Worm (Caenorhabditis elegans) whole organism, L4 larva: ENCODE measurements around the gene C25F9.8.

Experiments
- F26F4.8 ChIP-seq: fragments of 200-800 bp; sonication (Bioruptor generic); conservative IDR thresholded peaks from 2 replicates; pipeline ENCODE4 v1.3.6; 2022; ENCODE audit warnings: missing genetic modification characterization, missing compliant biosample characterization
- F37D6.2 ChIP-seq: sonication (generic microtip); optimal IDR thresholded peaks from 2 replicates; lab custom pipeline; 2016; ENCODE audit warnings: mild to moderate bottlenecking, missing genetic modification characterization, missing compliant biosample characterization
- F44E2.7 ChIP-seq: fragments of 200-800 bp; sonication (Bioruptor generic); IDR thresholded peaks from 2 replicates; pipeline ENCODE4 v2.1.2; 2022; ENCODE audit warnings: missing genetic modification characterization, missing compliant biosample characterization
- F49E8.2 ChIP-seq: sonication (generic microtip); optimal IDR thresholded peaks from 2 replicates; lab custom pipeline; 2016; ENCODE audit warnings: missing compliant biosample characterization, mild to moderate bottlenecking, missing genetic modification characterization, borderline replicate concordance
- R02D3.7 ChIP-seq: fragments of 150-350 bp; sonication (generic microtip); optimal IDR thresholded peaks from 3 replicates; lab custom pipeline; 2014; ENCODE audit warnings: missing biosample characterization, missing genetic modification characterization
- T20F7.1 ChIP-seq: fragments of 200-800 bp; sonication (Bioruptor generic); optimal IDR thresholded peaks from 2 replicates; lab custom pipeline; 2018; ENCODE audit warnings: mild to moderate bottlenecking, missing genetic modification characterization, missing compliant biosample characterization
- Y5F2A.4 ChIP-seq: fragments of 200-800 bp; sonication (Bioruptor generic); optimal IDR thresholded peaks from 2 replicates; lab custom pipeline; 2018; ENCODE audit warnings: mild to moderate bottlenecking, missing genetic modification characterization, missing compliant biosample characterization
- ZK337.2 ChIP-seq: fragments of 200-800 bp; sonication (Bioruptor generic); IDR thresholded peaks from 2 replicates; pipeline ENCODE4 v1.3.6; 2022; ENCODE audit warnings: missing genetic modification reagents, missing genetic modification characterization, missing compliant biosample characterization
- ZK546.5 ChIP-seq, 2 experiments: sonication (generic microtip); optimal IDR thresholded peaks; 2 replicates each; lab custom pipeline; 2017; ENCODE audit warnings: missing biosample characterization in 2 of 2, missing genetic modification characterization in 2 of 2
- ceh-28 ChIP-seq: fragments of 150-350 bp; optimal IDR thresholded peaks from 2 replicates; lab custom pipeline; 2014; ENCODE audit warnings: missing biosample characterization, missing genetic modification reagents, missing genetic modification characterization
- ceh-44 ChIP-seq: fragments of 200-800 bp; sonication (Bioruptor generic); IDR thresholded peaks from 2 replicates; pipeline ENCODE4 v1.3.6; 2022; ENCODE audit warnings: missing genetic modification reagents, missing genetic modification characterization, missing compliant biosample characterization
- cey-2 ChIP-seq: sonication (generic microtip); optimal IDR thresholded peaks from 3 replicates; lab custom pipeline; 2017; ENCODE audit warnings: missing genetic modification characterization, mild to moderate bottlenecking, missing compliant biosample characterization, antibody characterized with exemption, borderline replicate concordance; ENCODE audit not compliant: insufficient read depth
- daf-16 ChIP-seq, 3 experiments: sonication (generic microtip); optimal IDR thresholded peaks; 2 replicates each; lab custom pipeline; 2016 to 2017; ENCODE audit warnings: missing genetic modification characterization in 3 of 3, missing genetic modification reagents in 3 of 3, mild to moderate bottlenecking in 2 of 3, missing compliant biosample characterization in 2 of 3, missing biosample characterization in 1 of 3, moderate library complexity in 1 of 3
- dmd-6 ChIP-seq: fragments of 200-800 bp; sonication (Bioruptor generic); IDR thresholded peaks from 2 replicates; pipeline ENCODE4 v1.3.6; 2022; ENCODE audit warnings: missing genetic modification reagents, missing genetic modification characterization, missing compliant biosample characterization
- gei-8 ChIP-seq: fragments of 200-800 bp; sonication (Bioruptor generic); optimal IDR thresholded peaks from 2 replicates; lab custom pipeline; 2018; ENCODE audit warnings: mild to moderate bottlenecking, missing genetic modification characterization, missing compliant biosample characterization
- hif-1 ChIP-seq, 2 experiments: sonication (generic microtip); optimal IDR thresholded peaks; 2 replicates each; lab custom pipeline; 2016 to 2017; ENCODE audit warnings: missing compliant biosample characterization in 2 of 2, missing genetic modification characterization in 2 of 2, missing genetic modification reagents in 2 of 2, missing genotype in 2 of 2, mild to moderate bottlenecking in 1 of 2
- hlh-11 ChIP-seq: fragments of 200-800 bp; sonication (Bioruptor generic); optimal IDR thresholded peaks from 2 replicates; lab custom pipeline; 2018; ENCODE audit warnings: mild to moderate bottlenecking, missing genetic modification characterization, missing compliant biosample characterization
- hlh-30 ChIP-seq: sonication (generic microtip); optimal IDR thresholded peaks from 2 replicates; lab custom pipeline; 2017; ENCODE audit warnings: antibody characterized with exemption, mild to moderate bottlenecking, missing genetic modification characterization, missing compliant biosample characterization; ENCODE audit not compliant: insufficient read depth
- lim-7 ChIP-seq: fragments of 200-800 bp; sonication (Bioruptor generic); IDR thresholded peaks from 2 replicates; pipeline ENCODE4 v1.3.6; 2022; ENCODE audit warnings: missing genetic modification characterization, missing compliant biosample characterization
- lin-1 ChIP-seq: fragments of 200-800 bp; sonication (Bioruptor generic); IDR thresholded peaks from 2 replicates; pipeline ENCODE4 v1.3.6; 2022; ENCODE audit warnings: missing genetic modification reagents, missing genetic modification characterization, missing compliant biosample characterization
- lin-13 ChIP-seq: fragments of 150-350 bp; optimal IDR thresholded peaks from 2 replicates; lab custom pipeline; 2014; ENCODE audit warnings: missing biosample characterization, missing genetic modification reagents, missing genetic modification characterization
- lin-39 ChIP-seq: fragments of 150-350 bp; optimal IDR thresholded peaks from 2 replicates; lab custom pipeline; 2014; ENCODE audit warnings: missing biosample characterization, missing genetic modification reagents, missing genetic modification characterization
- madf-5 ChIP-seq, 2 experiments: fragments of 200-800 bp; sonication (Bioruptor generic); IDR thresholded peaks; 2 replicates each; pipeline ENCODE4 v1.3.6; 2022; ENCODE audit warnings: missing compliant biosample characterization in 2 of 2, missing genetic modification characterization in 2 of 2
- mxl-3 ChIP-seq: fragments of 200-800 bp; sonication (Bioruptor generic); optimal IDR thresholded peaks from 2 replicates; lab custom pipeline; 2018; ENCODE audit warnings: mild to moderate bottlenecking, missing genetic modification characterization, missing compliant biosample characterization
- nhr-102 ChIP-seq: sonication (generic microtip); optimal IDR thresholded peaks from 2 replicates; lab custom pipeline; 2016; ENCODE audit warnings: mild to moderate bottlenecking, missing genetic modification characterization, moderate library complexity, missing compliant biosample characterization
- nhr-28 ChIP-seq: fragments of 150-350 bp; optimal IDR thresholded peaks from 2 replicates; lab custom pipeline; 2014; ENCODE audit warnings: missing biosample characterization, missing genetic modification characterization
- nhr-6 ChIP-seq: fragments of 150-350 bp; optimal IDR thresholded peaks from 2 replicates; lab custom pipeline; 2014; ENCODE audit warnings: missing biosample characterization, missing genetic modification characterization
- pha-4 ChIP-seq, 2 experiments: fragments of 150-350 bp in 1 of 2; fragments of 200-800 bp in 1 of 2; sonication (Bioruptor generic) in 1 of 2; IDR thresholded peaks in 1 of 2; optimal IDR thresholded peaks in 1 of 2; 2 replicates each; pipeline versions ENCODE4 v1.3.6 to Lab custom; 2014 to 2022; ENCODE audit warnings: missing genetic modification characterization in 2 of 2, missing genetic modification reagents in 2 of 2, missing biosample characterization in 1 of 2, missing compliant biosample characterization in 1 of 2
- php-3 ChIP-seq: fragments of 200-800 bp; sonication (Bioruptor generic); IDR thresholded peaks from 2 replicates; pipeline ENCODE4 v1.3.6; 2022; ENCODE audit warnings: missing genetic modification reagents, missing genetic modification characterization, missing compliant biosample characterization
- pqm-1 ChIP-seq: sonication (generic microtip); optimal IDR thresholded peaks from 2 replicates; lab custom pipeline; 2017; ENCODE audit warnings: missing biosample characterization, missing genetic modification characterization
- sdz-12 ChIP-seq: fragments of 200-800 bp; sonication (Bioruptor generic); optimal IDR thresholded peaks from 2 replicates; lab custom pipeline; 2018; ENCODE audit warnings: mild to moderate bottlenecking, missing genetic modification characterization, missing compliant biosample characterization
- snpc-1.2 ChIP-seq: fragments of 200-800 bp; sonication (Bioruptor generic); IDR thresholded peaks from 2 replicates; pipeline ENCODE4 v1.3.6; 2022; ENCODE audit warnings: missing genetic modification reagents, missing genetic modification characterization, missing compliant biosample characterization
- snpc-4 ChIP-seq: fragments of 150-350 bp; optimal IDR thresholded peaks from 2 replicates; lab custom pipeline; 2014; ENCODE audit warnings: missing biosample characterization, missing genetic modification characterization
- spr-1 ChIP-seq: sonication (generic microtip); optimal IDR thresholded peaks from 2 replicates; lab custom pipeline; 2016; ENCODE audit warnings: mild to moderate bottlenecking, missing genetic modification characterization, missing compliant biosample characterization
- spr-3 ChIP-seq: fragments of 200-800 bp; sonication (Bioruptor generic); optimal IDR thresholded peaks from 2 replicates; lab custom pipeline; 2018; ENCODE audit warnings: mild to moderate bottlenecking, missing genetic modification characterization, missing compliant biosample characterization
- tra-1 ChIP-seq: fragments of 200-800 bp; sonication (Bioruptor generic); IDR thresholded peaks from 2 replicates; pipeline ENCODE4 v1.3.6; 2022; ENCODE audit warnings: missing genetic modification reagents, missing genetic modification characterization, missing compliant biosample characterization
- unc-130 ChIP-seq: sonication (generic microtip); optimal IDR thresholded peaks from 2 replicates; lab custom pipeline; 2016; ENCODE audit warnings: missing genetic modification reagents, missing genetic modification characterization, missing compliant biosample characterization
- unc-62 ChIP-seq, 3 experiments: fragments of 150-350 bp in 1 of 3; sonication (generic microtip); optimal IDR thresholded peaks in 2 of 3; peaks in 1 of 3; 1 replicate in 1 of 3; 2 replicates in 2 of 3; lab custom pipeline; 2014 to 2017; ENCODE audit warnings: missing biosample characterization in 3 of 3, missing genetic modification characterization in 3 of 3, missing genetic modification reagents in 3 of 3, missing genotype in 1 of 3
- vab-7 ChIP-seq: fragments of 200-800 bp; sonication (Bioruptor generic); IDR thresholded peaks from 2 replicates; pipeline ENCODE4 v1.3.6; 2022; ENCODE audit warnings: missing genetic modification reagents, missing genetic modification characterization, missing compliant biosample characterization
- zag-1 ChIP-seq: fragments of 150-350 bp; optimal IDR thresholded peaks from 2 replicates; lab custom pipeline; 2014; ENCODE audit warnings: missing biosample characterization, missing genetic modification characterization
- zip-2 ChIP-seq: fragments of 150-350 bp; optimal IDR thresholded peaks from 2 replicates; lab custom pipeline; 2014; ENCODE audit warnings: missing biosample characterization, missing genetic modification characterization
- ztf-11 ChIP-seq: fragments of 150-350 bp; optimal IDR thresholded peaks from 2 replicates; lab custom pipeline; 2014; ENCODE audit warnings: missing biosample characterization, missing genetic modification characterization

Gene C25F9.8

ce11 chrV:19433806-19434437 is 39.1 kb downstream of the C25F9.8 start, which contains the start of gene C25F9.16 (continued):
- TF ChIP-seq lin-13 (GFP tag; lab: Kevin White, UChicago) (no peak), F37D6.2 (tag; lab: Kevin White, UChicago) (no peak), ceh-28 (tag; lab: Kevin White, UChicago) (no peak), php-3 (GFP tag; lab: Robert Waterston, UW) (peak; percentile 90), lim-7 (no peak), F49E8.2 (tag; lab: Kevin White, UChicago) (no peak), ZK337.2 (no peak), pqm-1 (tag; lab: Kevin White, UChicago) (peak; percentile 42), pha-4 (GFP tag; IDR thresholded peaks at IDR 0.05; lab: Robert Waterston, UW) (no peak), pha-4 (tag; optimal IDR thresholded peaks at IDR 0.05; lab: Kevin White, UChicago) (no peak), unc-62 (GFP tag; optimal IDR thresholded peaks at IDR 0.05 in 1 of 2; lab: Kevin White, UChicago) (no peak), unc-62 (tag; optimal IDR thresholded peaks at IDR 0.05; lab: Kevin White, UChicago) (no peak), snpc-4 (tag; lab: Kevin White, UChicago) (no peak), zag-1 (tag; lab: Kevin White, UChicago) (no peak), nhr-6 (tag; lab: Kevin White, UChicago) (no peak)

DNA sequence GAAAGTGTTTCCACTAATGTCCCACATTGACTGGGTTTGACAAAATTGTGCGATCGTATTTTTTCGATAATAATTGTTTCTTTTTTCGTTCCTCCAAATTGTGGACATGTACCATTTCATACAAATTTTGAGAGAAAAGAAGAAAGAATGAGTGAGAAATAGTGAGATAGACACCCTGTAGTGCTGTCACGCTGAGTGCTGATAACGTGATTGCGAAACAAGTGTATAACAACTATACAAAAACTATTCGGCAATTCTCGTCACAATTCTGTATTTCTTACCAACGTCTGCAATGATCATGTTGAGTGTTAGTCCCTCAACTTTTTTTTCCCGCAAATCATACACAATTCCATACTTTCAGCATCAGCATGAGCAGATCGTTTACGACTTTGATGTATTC is 41.5 kb downstream of the C25F9.8 start, which contains the start of gene C25F9.14:
Gene C25F9.14, plus strand, starts transcription at position 178 of the 400 bp plus-strand sequence.
- no peak for TF ChIP-seq unc-130
- no peak for TF ChIP-seq cey-2 (tag; lab: Kevin White, UChicago)
- TF ChIP-seq nhr-102 (tag; lab: Kevin White, UChicago) = no peak
- TF ChIP-seq dmd-6 (GFP tag; lab: Robert Waterston, UW) = 0 out of 2 replicates have a peak, but pooled peaks have one; percentile 17
- TF ChIP-seq pha-4 (GFP tag; IDR thresholded peaks at IDR 0.05; lab: Robert Waterston, UW) = no peak
- TF ChIP-seq pha-4 (tag; optimal IDR thresholded peaks at IDR 0.05; lab: Kevin White, UChicago) = no peak
- no peak for TF ChIP-seq tra-1 (GFP tag; lab: Robert Waterston, UW)
- TF ChIP-seq F44E2.7 (GFP tag; lab: Robert Waterston, UW) = no peak
- no peak for TF ChIP-seq sdz-12
- TF ChIP-seq daf-16 (GFP tag; optimal IDR thresholded peaks at IDR 0.05; lab: Kevin White, UChicago) = no peak
- peak; percentile 17 for TF ChIP-seq daf-16 (tag; optimal IDR thresholded peaks at IDR 0.05; lab: Kevin White, UChicago)
- peak; percentile 59 for TF ChIP-seq nhr-28 (tag; lab: Kevin White, UChicago)
- peak; percentile 20 for TF ChIP-seq hlh-30 (tag; lab: Kevin White, UChicago)
- no peak for TF ChIP-seq ceh-28 (tag; lab: Kevin White, UChicago)
- TF ChIP-seq Y5F2A.4 = no peak
- no peak for TF ChIP-seq lin-1
- no peak for TF ChIP-seq ztf-11
- no peak for TF ChIP-seq lin-39
- peak; percentile 19 for TF ChIP-seq mxl-3
- no peak for TF ChIP-seq gei-8 (GFP tag; lab: Kevin White, UChicago)
- TF ChIP-seq snpc-4 (tag; lab: Kevin White, UChicago) = no peak
- peak; percentile 12 for TF ChIP-seq hlh-11 (tag; lab: Kevin White, UChicago)
- no peak for TF ChIP-seq vab-7
- no peak for TF ChIP-seq hif-1 (tag; optimal IDR thresholded peaks at IDR 0.05; lab: Kevin White, UChicago)
- no peak for TF ChIP-seq F26F4.8 (GFP tag; lab: Robert Waterston, UW)
- no peak for TF ChIP-seq R02D3.7 (tag; lab: Kevin White, UChicago)
- TF ChIP-seq ceh-44 = no peak
- no peak for TF ChIP-seq spr-1 (tag; lab: Kevin White, UChicago)
- TF ChIP-seq spr-3 = no peak
- no peak for TF ChIP-seq madf-5 (GFP tag; IDR thresholded peaks at IDR 0.05; lab: Robert Waterston, UW)
- no peak for TF ChIP-seq zip-2 (tag; lab: Kevin White, UChicago)
- TF ChIP-seq pqm-1 (tag; lab: Kevin White, UChicago) = peak; percentile 56
- no peak for TF ChIP-seq snpc-1.2 (GFP tag; lab: Robert Waterston, UW)
- no peak for TF ChIP-seq T20F7.1
- TF ChIP-seq ZK546.5 (tag; optimal IDR thresholded peaks at IDR 0.05; lab: Kevin White, UChicago) = no peak
